Worm (Caenorhabditis elegans) whole organism, late embryonic: ENCODE measurements around the gene C16C10.1.

Experiments
- C38D4.7 ChIP-seq: fragments of 200-800 bp; sonication (Bioruptor generic); optimal IDR thresholded peaks from 2 replicates; lab custom pipeline; 2018; ENCODE audit warnings: mild to moderate bottlenecking, missing genetic modification characterization, moderate library complexity, missing compliant biosample characterization
- ama-1 ChIP-seq: fragments of 150-350 bp; optimal IDR thresholded peaks from 2 replicates; lab custom pipeline; 2014
- ceh-14 ChIP-seq: sonication (generic microtip); optimal IDR thresholded peaks from 2 replicates; lab custom pipeline; 2016; ENCODE audit warnings: missing genotype, missing genetic modification characterization, missing compliant biosample characterization
- ceh-48 ChIP-seq: sonication (generic microtip); optimal IDR thresholded peaks from 2 replicates; lab custom pipeline; 2016; ENCODE audit warnings: missing genetic modification characterization, inconsistent platforms, missing compliant biosample characterization
- dmd-4 ChIP-seq: sonication (generic microtip); optimal IDR thresholded peaks from 2 replicates; lab custom pipeline; 2016; ENCODE audit warnings: borderline replicate concordance, missing genetic modification characterization, missing compliant biosample characterization
- elt-4 ChIP-seq: sonication (generic microtip); optimal IDR thresholded peaks from 2 replicates; lab custom pipeline; 2016; ENCODE audit warnings: missing genetic modification characterization, missing compliant biosample characterization
- hlh-30 ChIP-seq: sonication (generic microtip); optimal IDR thresholded peaks from 2 replicates; lab custom pipeline; 2017; ENCODE audit warnings: antibody characterized with exemption, missing genetic modification characterization, missing compliant biosample characterization; ENCODE audit not compliant: insufficient read depth
- mec-3 ChIP-seq: sonication (generic microtip); optimal IDR thresholded peaks from 2 replicates; lab custom pipeline; 2016; ENCODE audit warnings: borderline replicate concordance, missing genetic modification characterization, missing compliant biosample characterization
- pag-3 ChIP-seq: sonication (generic microtip); optimal IDR thresholded peaks from 2 replicates; lab custom pipeline; 2016; ENCODE audit warnings: missing compliant biosample characterization, missing genetic modification characterization, borderline replicate concordance
- pat-9 ChIP-seq: fragments of 200-800 bp; sonication (Bioruptor generic); optimal IDR thresholded peaks from 2 replicates; lab custom pipeline; 2018; ENCODE audit warnings: mild to moderate bottlenecking, missing genetic modification characterization, moderate library complexity, missing compliant biosample characterization
- rnt-1 ChIP-seq: sonication (generic microtip); optimal IDR thresholded peaks from 2 replicates; lab custom pipeline; 2016; ENCODE audit warnings: missing genetic modification characterization, missing compliant biosample characterization

DNA sequence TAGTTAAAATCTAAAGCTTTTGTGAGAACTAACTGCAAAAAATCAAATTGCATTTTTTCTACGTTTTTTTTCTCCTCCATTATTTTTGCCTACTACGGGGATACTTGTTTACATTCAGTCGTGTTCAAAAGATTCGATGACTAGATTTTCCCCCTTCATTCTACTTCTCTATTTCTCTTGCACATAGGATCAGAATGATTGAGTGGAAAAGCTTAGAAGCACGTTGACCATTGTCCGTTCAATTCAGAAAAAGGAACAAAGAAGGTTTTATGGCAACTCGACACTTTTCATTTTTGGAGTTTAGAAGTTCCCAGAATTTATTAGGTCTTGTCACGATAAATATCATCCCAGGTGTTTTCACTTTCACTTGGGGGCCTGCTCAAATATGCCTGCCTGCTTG, 44.1 kb downstream of the C16C10.1 start:
- TF ChIP-seq hlh-30 (tag; lab: Kevin White, UChicago) = no peak
- no peak for TF ChIP-seq mec-3
- TF ChIP-seq ama-1 (lab: Kevin White, UChicago) = no peak
- TF ChIP-seq pat-9 (tag; lab: Kevin White, UChicago) = no peak
- TF ChIP-seq C38D4.7 (GFP tag; lab: Kevin White, UChicago) = no peak
- no peak for TF ChIP-seq rnt-1 (tag; lab: Kevin White, UChicago)
- no peak for TF ChIP-seq pag-3 (tag; lab: Kevin White, UChicago)
- TF ChIP-seq dmd-4 (tag; lab: Kevin White, UChicago) = no peak
- no peak for TF ChIP-seq ceh-14
- TF ChIP-seq ceh-48 (tag; lab: Kevin White, UChicago) = no peak
- no peak for TF ChIP-seq elt-4
